Worm (Caenorhabditis elegans): ENCODE measurements around the gene npax-4.

npax-4 gene

ce11 chrIV:8893746-8894145 is 14.0 kb upstream of the npax-4 start, which contains the start of gene rad-54.L2:
rad-54.L2 (plus strand) TSS chrIV:8894077.
- TF ChIP-seq scrt-1 (GFP tag; IDR thresholded peaks at IDR 0.05), result no peak
- no peak for TF ChIP-seq tbx-37 (GFP tag; conservative IDR thresholded peaks at IDR 0.05)
- no peak for TF ChIP-seq tra-4 (tag; optimal IDR thresholded peaks at IDR 0.05)
- TF ChIP-seq ceh-13 (GFP tag; optimal IDR thresholded peaks at IDR 0.05), result no peak
- TF ChIP-seq ets-7 (tag; optimal IDR thresholded peaks at IDR 0.05), result no peak
- TF ChIP-seq ceh-36 (tag; optimal IDR thresholded peaks at IDR 0.05), result no peak
- TF ChIP-seq F13C5.2 (tag; optimal IDR thresholded peaks at IDR 0.05), result peak; percentile 7

- TF ChIP-seq tra-4 (tag; optimal IDR thresholded peaks at IDR 0.05), result no peak
- TF ChIP-seq pes-1 (GFP tag; IDR thresholded peaks at IDR 0.05), result no peak
- no peak for TF ChIP-seq B0310.2 (tag; optimal IDR thresholded peaks at IDR 0.05)
- no peak for TF ChIP-seq hmg-4 (GFP tag; optimal IDR thresholded peaks at IDR 0.05)
- no peak for TF ChIP-seq hnd-1 (tag; optimal IDR thresholded peaks at IDR 0.05)
- TF ChIP-seq ceh-36 (tag; optimal IDR thresholded peaks at IDR 0.05), result no peak
- no peak for TF ChIP-seq aly-1 (tag; optimal IDR thresholded peaks at IDR 0.05)
- TF ChIP-seq F13C5.2 (tag; optimal IDR thresholded peaks at IDR 0.05), result no peak
- TF ChIP-seq ama-1 (optimal IDR thresholded peaks at IDR 0.05), result no peak
- TF ChIP-seq ets-7 (tag; optimal IDR thresholded peaks at IDR 0.05), result no peak
- TF ChIP-seq tbx-37 (GFP tag; conservative IDR thresholded peaks at IDR 0.05), result no peak
Measured at ce11 chrIV:8892558-8892957, 12.8 kb upstream of the npax-4 start, which contains the start of gene C27B7.2. C27B7.2 (plus strand) TSS chrIV:8892858.

DNA sequence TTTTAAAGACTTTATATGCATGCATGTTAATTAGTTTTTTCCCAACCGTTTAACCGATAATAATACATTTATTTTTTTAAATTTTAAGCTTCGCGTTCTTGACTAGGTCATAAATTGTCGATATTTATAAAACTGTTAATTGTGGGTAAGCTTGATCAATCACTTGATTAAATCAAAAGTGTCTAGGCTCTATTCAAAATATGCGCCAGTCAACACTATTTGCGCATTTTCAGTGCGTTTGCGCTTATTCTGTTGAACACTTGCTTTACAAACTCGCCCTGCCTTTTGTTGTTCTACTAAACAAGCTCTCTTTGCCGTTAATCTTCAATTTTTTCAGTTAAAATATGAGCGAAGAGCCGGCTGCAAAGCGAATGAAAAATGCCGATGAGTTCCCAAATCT is 11.4 kb upstream of the npax-4 start, which contains the start of gene spr-2:
Gene spr-2 (plus strand): TSS at position 332 of the 400 bp plus-strand sequence.
- TF ChIP-seq tra-4 (tag; optimal IDR thresholded peaks at IDR 0.05) (no peak), ets-7 (tag; optimal IDR thresholded peaks at IDR 0.05) (no peak), tbx-11 (GFP tag; IDR thresholded peaks at IDR 0.05) (no peak), ceh-13 (GFP tag; optimal IDR thresholded peaks at IDR 0.05) (no peak), scrt-1 (GFP tag; IDR thresholded peaks at IDR 0.05) (no peak), hmbx-1 (tag; optimal IDR thresholded peaks at IDR 0.05) (no peak), F13C5.2 (tag; optimal IDR thresholded peaks at IDR 0.05) (no peak), flt-1 (GFP tag; IDR thresholded peaks at IDR 0.05) (no peak), B0310.2 (tag; optimal IDR thresholded peaks at IDR 0.05) (no peak), tbx-37 (GFP tag; conservative IDR thresholded peaks at IDR 0.05) (no peak), hmg-4 (GFP tag; optimal IDR thresholded peaks at IDR 0.05) (no peak), sea-1 (GFP tag; conservative IDR thresholded peaks at IDR 0.05) (no peak), ama-1 (optimal IDR thresholded peaks at IDR 0.05) (no peak)

- no peak for TF ChIP-seq sea-1 (GFP tag; conservative IDR thresholded peaks at IDR 0.05)
- TF ChIP-seq tbx-11 (GFP tag; IDR thresholded peaks at IDR 0.05), result no peak
- TF ChIP-seq ceh-13 (GFP tag; optimal IDR thresholded peaks at IDR 0.05), result no peak
- TF ChIP-seq ama-1 (optimal IDR thresholded peaks at IDR 0.05), result no peak
- no peak for TF ChIP-seq hmg-4 (GFP tag; optimal IDR thresholded peaks at IDR 0.05)
- no peak for TF ChIP-seq hnd-1 (tag; optimal IDR thresholded peaks at IDR 0.05)
- no peak for TF ChIP-seq flt-1 (GFP tag; IDR thresholded peaks at IDR 0.05)
- no peak for TF ChIP-seq ets-7 (tag; optimal IDR thresholded peaks at IDR 0.05)
- no peak for TF ChIP-seq aly-1 (tag; optimal IDR thresholded peaks at IDR 0.05)
- no peak for TF ChIP-seq B0310.2 (tag; optimal IDR thresholded peaks at IDR 0.05)
- TF ChIP-seq ceh-36 (tag; optimal IDR thresholded peaks at IDR 0.05), result no peak
- TF ChIP-seq tbx-37 (GFP tag; conservative IDR thresholded peaks at IDR 0.05), result no peak
- TF ChIP-seq scrt-1 (GFP tag; IDR thresholded peaks at IDR 0.05), result no peak
- TF ChIP-seq pes-1 (GFP tag; IDR thresholded peaks at IDR 0.05), result no peak
- TF ChIP-seq tra-4 (tag; optimal IDR thresholded peaks at IDR 0.05), result no peak
Measured at ce11 chrIV:8888525-8889026, 8.9 kb upstream of the npax-4 start, which contains the start of gene oma-1. oma-1 (plus strand) TSS chrIV:8888976.

ce11 chrIV:8886228-8886627 is 6.5 kb upstream of the npax-4 start, which contains the start of gene C09G9.5:
C09G9.5 (plus strand) TSS chrIV:8886528.
- no peak for TF ChIP-seq hmg-4 (GFP tag; optimal IDR thresholded peaks at IDR 0.05)
- no peak for TF ChIP-seq tbx-37 (GFP tag; conservative IDR thresholded peaks at IDR 0.05)
- TF ChIP-seq F13C5.2 (tag; optimal IDR thresholded peaks at IDR 0.05), result no peak
- no peak for TF ChIP-seq tra-4 (tag; optimal IDR thresholded peaks at IDR 0.05)
- TF ChIP-seq ama-1 (optimal IDR thresholded peaks at IDR 0.05), result no peak
- TF ChIP-seq ets-7 (tag; optimal IDR thresholded peaks at IDR 0.05), result no peak

- TF ChIP-seq tbx-37 (GFP tag; conservative IDR thresholded peaks at IDR 0.05) (no peak), tra-4 (tag; optimal IDR thresholded peaks at IDR 0.05) (no peak), aly-1 (tag; optimal IDR thresholded peaks at IDR 0.05) (no peak), hnd-1 (tag; optimal IDR thresholded peaks at IDR 0.05) (no peak), scrt-1 (GFP tag; IDR thresholded peaks at IDR 0.05) (no peak), hmg-4 (GFP tag; optimal IDR thresholded peaks at IDR 0.05) (no peak), ceh-36 (tag; optimal IDR thresholded peaks at IDR 0.05) (no peak), F13C5.2 (tag; optimal IDR thresholded peaks at IDR 0.05) (no peak), ets-7 (tag; optimal IDR thresholded peaks at IDR 0.05) (no peak)
Measured at ce11 chrIV:8881181-8881580, 1.5 kb upstream of the npax-4 start, which contains the start of gene C09G9.8. C09G9.8 (plus strand) TSS chrIV:8881481.

DNA sequence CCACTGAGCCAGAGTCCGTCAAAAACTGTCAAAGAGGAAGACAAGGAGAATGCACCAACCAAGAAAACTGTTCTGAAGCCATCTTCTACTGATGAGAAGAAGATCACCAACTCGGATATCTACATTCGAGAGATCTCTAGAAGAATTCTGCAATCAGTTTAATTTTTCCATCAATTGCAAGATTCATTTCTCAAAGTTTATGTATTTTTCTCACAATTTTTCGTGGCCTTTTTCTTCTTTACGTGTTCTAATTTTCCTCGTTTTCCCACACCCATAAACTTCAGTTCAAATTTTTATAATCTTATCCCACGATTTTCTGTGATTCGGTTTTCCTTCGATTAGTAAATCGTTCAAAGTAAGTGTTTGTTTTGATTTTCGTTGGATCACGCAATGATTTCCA is 5.9 kb downstream of the npax-4 start, which contains the start of gene hdl-2:
Gene hdl-2 (plus strand): TSS at position 301 of the 400 bp plus-strand sequence.
- no peak for TF ChIP-seq F13C5.2 (tag; optimal IDR thresholded peaks at IDR 0.05)
- no peak for TF ChIP-seq sea-1 (GFP tag; conservative IDR thresholded peaks at IDR 0.05)
- no peak for TF ChIP-seq ceh-36 (tag; optimal IDR thresholded peaks at IDR 0.05)
- TF ChIP-seq ceh-13 (GFP tag; optimal IDR thresholded peaks at IDR 0.05), result no peak
- no peak for TF ChIP-seq tbx-37 (GFP tag; conservative IDR thresholded peaks at IDR 0.05)
- TF ChIP-seq ama-1 (optimal IDR thresholded peaks at IDR 0.05), result no peak
- no peak for TF ChIP-seq tbx-11 (GFP tag; IDR thresholded peaks at IDR 0.05)
- TF ChIP-seq pes-1 (GFP tag; IDR thresholded peaks at IDR 0.05), result no peak
- no peak for TF ChIP-seq hmbx-1 (tag; optimal IDR thresholded peaks at IDR 0.05)
- no peak for TF ChIP-seq scrt-1 (GFP tag; IDR thresholded peaks at IDR 0.05)
- no peak for TF ChIP-seq aly-1 (tag; optimal IDR thresholded peaks at IDR 0.05)
- TF ChIP-seq B0310.2 (tag; optimal IDR thresholded peaks at IDR 0.05), result no peak
- no peak for TF ChIP-seq tra-4 (tag; optimal IDR thresholded peaks at IDR 0.05)
- no peak for TF ChIP-seq ets-7 (tag; optimal IDR thresholded peaks at IDR 0.05)
- no peak for TF ChIP-seq flt-1 (GFP tag; IDR thresholded peaks at IDR 0.05)
- TF ChIP-seq hmg-4 (GFP tag; optimal IDR thresholded peaks at IDR 0.05), result no peak
